Worm (Caenorhabditis elegans) whole organism, late embryonic: ENCODE measurements around the gene F35H12.5.

Experiments used
- C08G9.2 ChIP-seq: sonication (generic microtip); optimal IDR thresholded peaks from 2 replicates; lab custom pipeline; 2016; ENCODE audit warnings: mild to moderate bottlenecking, missing genetic modification characterization, moderate library complexity, missing compliant biosample characterization
- C38D4.7 ChIP-seq: fragments of 200-800 bp; sonication (Bioruptor generic); optimal IDR thresholded peaks from 2 replicates; lab custom pipeline; 2018; ENCODE audit warnings: mild to moderate bottlenecking, missing genetic modification characterization, moderate library complexity, missing compliant biosample characterization
- K02D7.2 ChIP-seq: sonication (generic microtip); optimal IDR thresholded peaks from 2 replicates; lab custom pipeline; 2017; ENCODE audit warnings: mild to moderate bottlenecking, missing genetic modification characterization, missing compliant biosample characterization
- K09A11.1 ChIP-seq: sonication (generic microtip); optimal IDR thresholded peaks from 2 replicates; lab custom pipeline; 2017; ENCODE audit warnings: antibody characterized with exemption, mild to moderate bottlenecking, missing genetic modification characterization, missing compliant biosample characterization; ENCODE audit not compliant: insufficient read depth
- T23F11.4 ChIP-seq: fragments of 200-800 bp; sonication (Bioruptor generic); optimal IDR thresholded peaks from 2 replicates; lab custom pipeline; 2018; ENCODE audit warnings: mild to moderate bottlenecking, missing genetic modification characterization, missing compliant biosample characterization
- Y22D7AL.16 ChIP-seq: sonication (generic microtip); optimal IDR thresholded peaks from 2 replicates; lab custom pipeline; 2016; ENCODE audit warnings: missing genetic modification characterization, missing compliant biosample characterization
- ama-1 ChIP-seq: fragments of 150-350 bp; optimal IDR thresholded peaks from 2 replicates; lab custom pipeline; 2014
- ceh-14 ChIP-seq: sonication (generic microtip); optimal IDR thresholded peaks from 2 replicates; lab custom pipeline; 2016; ENCODE audit warnings: missing genotype, missing genetic modification characterization, missing compliant biosample characterization
- ceh-18 ChIP-seq: sonication (generic microtip); optimal IDR thresholded peaks from 2 replicates; lab custom pipeline; 2016; ENCODE audit warnings: missing genetic modification characterization, missing compliant biosample characterization
- ceh-19 ChIP-seq: fragments of 200-800 bp; sonication (Bioruptor generic); optimal IDR thresholded peaks from 2 replicates; lab custom pipeline; 2018; ENCODE audit warnings: mild to moderate bottlenecking, missing genetic modification characterization, missing compliant biosample characterization
- ceh-2 ChIP-seq: sonication (generic microtip); optimal IDR thresholded peaks from 2 replicates; lab custom pipeline; 2016; ENCODE audit warnings: missing genotype, missing genetic modification characterization, missing compliant biosample characterization
- ceh-22 ChIP-seq: sonication (generic microtip); optimal IDR thresholded peaks from 2 replicates; lab custom pipeline; 2017; ENCODE audit warnings: missing biosample characterization, missing genetic modification characterization
- ceh-24 ChIP-seq: sonication (generic microtip); optimal IDR thresholded peaks from 2 replicates; lab custom pipeline; 2016; ENCODE audit warnings: mild to moderate bottlenecking, missing genetic modification characterization, missing compliant biosample characterization
- ceh-31 ChIP-seq: sonication (generic microtip); optimal IDR thresholded peaks from 2 replicates; lab custom pipeline; 2016; ENCODE audit warnings: missing genetic modification characterization, missing compliant biosample characterization
- ceh-34 ChIP-seq: sonication (generic microtip); optimal IDR thresholded peaks from 2 replicates; lab custom pipeline; 2016; ENCODE audit warnings: mild to moderate bottlenecking, missing genetic modification characterization, missing compliant biosample characterization
- ceh-45 ChIP-seq: fragments of 200-800 bp; sonication (Bioruptor generic); IDR thresholded peaks from 2 replicates; pipeline ENCODE4 v1.3.6; 2022; ENCODE audit warnings: missing genetic modification reagents, missing genetic modification characterization, missing compliant biosample characterization
- ceh-48 ChIP-seq: sonication (generic microtip); optimal IDR thresholded peaks from 2 replicates; lab custom pipeline; 2016; ENCODE audit warnings: missing genetic modification characterization, inconsistent platforms, missing compliant biosample characterization
- ceh-6 ChIP-seq: fragments of 200-800 bp; sonication (Bioruptor generic); optimal IDR thresholded peaks from 2 replicates; lab custom pipeline; 2018; ENCODE audit warnings: mild to moderate bottlenecking, missing genetic modification characterization, missing compliant biosample characterization
- ceh-9 ChIP-seq: sonication (generic microtip); optimal IDR thresholded peaks from 2 replicates; lab custom pipeline; 2016; ENCODE audit warnings: mild to moderate bottlenecking, missing genetic modification characterization, inconsistent platforms, missing compliant biosample characterization
- elt-2 ChIP-seq: sonication (generic microtip); optimal IDR thresholded peaks from 2 replicates; lab custom pipeline; 2016; ENCODE audit warnings: missing genetic modification reagents, missing genetic modification characterization, missing compliant biosample characterization
- elt-4 ChIP-seq: sonication (generic microtip); optimal IDR thresholded peaks from 2 replicates; lab custom pipeline; 2016; ENCODE audit warnings: missing genetic modification characterization, missing compliant biosample characterization
- fkh-10 ChIP-seq: fragments of 150-350 bp; optimal IDR thresholded peaks from 2 replicates; lab custom pipeline; 2014; ENCODE audit warnings: missing biosample characterization, missing genetic modification reagents, missing genetic modification characterization
- fkh-6 ChIP-seq: sonication (generic microtip); optimal IDR thresholded peaks from 2 replicates; lab custom pipeline; 2016; ENCODE audit warnings: missing genetic modification characterization, missing compliant biosample characterization
- hlh-13 ChIP-seq: fragments of 200-800 bp; sonication (Bioruptor generic); optimal IDR thresholded peaks from 2 replicates; lab custom pipeline; 2018; ENCODE audit warnings: mild to moderate bottlenecking, missing genetic modification characterization, missing compliant biosample characterization
- hlh-30 ChIP-seq: sonication (generic microtip); optimal IDR thresholded peaks from 2 replicates; lab custom pipeline; 2017; ENCODE audit warnings: antibody characterized with exemption, missing genetic modification characterization, missing compliant biosample characterization; ENCODE audit not compliant: insufficient read depth
- hlh-6 ChIP-seq: sonication (generic microtip); optimal IDR thresholded peaks from 2 replicates; lab custom pipeline; 2016; ENCODE audit warnings: missing genotype, missing genetic modification characterization, missing compliant biosample characterization
- lim-6 ChIP-seq: sonication (generic microtip); optimal IDR thresholded peaks from 2 replicates; lab custom pipeline; 2016; ENCODE audit warnings: missing genetic modification characterization, missing compliant biosample characterization
- lin-11 ChIP-seq: fragments of 200-800 bp; sonication (Bioruptor generic); optimal IDR thresholded peaks from 2 replicates; lab custom pipeline; 2018; ENCODE audit warnings: mild to moderate bottlenecking, missing genetic modification characterization, missing compliant biosample characterization
- mec-3 ChIP-seq: sonication (generic microtip); optimal IDR thresholded peaks from 2 replicates; lab custom pipeline; 2016; ENCODE audit warnings: borderline replicate concordance, missing genetic modification characterization, missing compliant biosample characterization
- nfya-1 ChIP-seq: sonication (generic microtip); optimal IDR thresholded peaks from 2 replicates; lab custom pipeline; 2017; ENCODE audit warnings: missing genetic modification characterization, mild to moderate bottlenecking, missing compliant biosample characterization, antibody characterized with exemption, moderate library complexity
- nhr-11 ChIP-seq: fragments of 150-350 bp; optimal IDR thresholded peaks from 2 replicates; lab custom pipeline; 2014; ENCODE audit warnings: missing biosample characterization, missing genetic modification characterization
- nhr-232 ChIP-seq: sonication (generic microtip); optimal IDR thresholded peaks from 2 replicates; lab custom pipeline; 2016; ENCODE audit warnings: missing genetic modification characterization, missing compliant biosample characterization
- pag-3 ChIP-seq: sonication (generic microtip); optimal IDR thresholded peaks from 2 replicates; lab custom pipeline; 2016; ENCODE audit warnings: missing compliant biosample characterization, missing genetic modification characterization, borderline replicate concordance
- pax-1 ChIP-seq: fragments of 150-350 bp; optimal IDR thresholded peaks from 2 replicates; lab custom pipeline; 2014; ENCODE audit warnings: missing biosample characterization, missing genetic modification characterization
- pha-4 ChIP-seq: fragments of 150-350 bp; optimal IDR thresholded peaks from 2 replicates; lab custom pipeline; 2018; ENCODE audit warnings: missing biosample characterization, missing genetic modification reagents, missing genetic modification characterization
- ref-2 ChIP-seq: sonication (generic microtip); optimal IDR thresholded peaks from 2 replicates; lab custom pipeline; 2016; ENCODE audit warnings: missing genetic modification characterization, missing compliant biosample characterization
- syd-9 ChIP-seq: sonication (generic microtip); optimal IDR thresholded peaks from 2 replicates; lab custom pipeline; 2016; ENCODE audit warnings: mild to moderate bottlenecking, missing genetic modification characterization, moderate library complexity, missing compliant biosample characterization
- tbx-2 ChIP-seq: sonication (generic microtip); optimal IDR thresholded peaks from 2 replicates; lab custom pipeline; 2016; ENCODE audit warnings: missing genetic modification characterization, missing compliant biosample characterization
- tbx-7 ChIP-seq: sonication (generic microtip); optimal IDR thresholded peaks from 2 replicates; lab custom pipeline; 2016; ENCODE audit warnings: missing genotype, missing genetic modification characterization, missing compliant biosample characterization
- unc-3 ChIP-seq, 2 experiments: fragments of 200-800 bp in 1 of 2; sonication (Bioruptor generic) in 1 of 2; sonication (generic microtip) in 1 of 2; conservative IDR thresholded peaks in 1 of 2; optimal IDR thresholded peaks in 1 of 2; 2 replicates each; pipeline versions ENCODE4 v1.3.6 to Lab custom; 2016 to 2022; ENCODE audit warnings: missing compliant biosample characterization in 2 of 2, missing genetic modification characterization in 2 of 2, missing genetic modification reagents in 1 of 2
- unc-42 ChIP-seq: sonication (generic microtip); optimal IDR thresholded peaks from 2 replicates; lab custom pipeline; 2016; ENCODE audit warnings: missing genotype, missing genetic modification characterization, missing compliant biosample characterization
- ztf-16 ChIP-seq: sonication (generic microtip); optimal IDR thresholded peaks from 2 replicates; lab custom pipeline; 2017; ENCODE audit warnings: missing genetic modification characterization, missing compliant biosample characterization

F35H12.5 gene

ce11 chrX:949466-949865, 31.3 kb downstream of the F35H12.5 start (continued):
- TF ChIP-seq mec-3 = no peak
- TF ChIP-seq elt-2 = peak; percentile 35
- peak; percentile 57 for TF ChIP-seq hlh-6
- TF ChIP-seq unc-3 (GFP tag; conservative IDR thresholded peaks at IDR 0.05; lab: Robert Waterston, UW) = no peak
- peak; percentile 72 for TF ChIP-seq unc-3 (tag; optimal IDR thresholded peaks at IDR 0.05; lab: Kevin White, UChicago)
- TF ChIP-seq ceh-19 (GFP tag; lab: Kevin White, UChicago) = peak; percentile 79
- peak; percentile 96 for TF ChIP-seq ceh-18 (tag; lab: Kevin White, UChicago)
- TF ChIP-seq Y22D7AL.16 (tag; lab: Kevin White, UChicago) = peak; percentile 7
- TF ChIP-seq pha-4 (tag; lab: Kevin White, UChicago) = no peak
- TF ChIP-seq nhr-232 (tag; lab: Kevin White, UChicago) = peak; percentile 34
- TF ChIP-seq K09A11.1 = peak; percentile 32
- TF ChIP-seq fkh-6 = peak; percentile 27
- peak; percentile 39 for TF ChIP-seq T23F11.4 (GFP tag; lab: Kevin White, UChicago)
- no peak for TF ChIP-seq elt-4 (tag; lab: Kevin White, UChicago)
- TF ChIP-seq pag-3 = peak; percentile 81
- TF ChIP-seq C38D4.7 (GFP tag; lab: Kevin White, UChicago) = no peak
- no peak for TF ChIP-seq K02D7.2 (tag; lab: Kevin White, UChicago)
- peak; percentile 53 for TF ChIP-seq lim-6 (tag; lab: Kevin White, UChicago)
- TF ChIP-seq ref-2 (tag; lab: Kevin White, UChicago) = peak; percentile 94
- no peak for TF ChIP-seq ceh-45 (GFP tag; lab: Robert Waterston, UW)
- TF ChIP-seq ceh-2 (tag; lab: Kevin White, UChicago) = peak; percentile 83
- TF ChIP-seq fkh-10 (GFP tag; lab: Kevin White, UChicago) = peak; percentile 90
- TF ChIP-seq hlh-30 (tag; lab: Kevin White, UChicago) = peak; percentile 79
- TF ChIP-seq ceh-31 (tag; lab: Kevin White, UChicago) = peak; percentile 97
- TF ChIP-seq C08G9.2 (tag; lab: Kevin White, UChicago) = peak; percentile 66
- TF ChIP-seq syd-9 (tag; lab: Kevin White, UChicago) = peak; percentile 80
- no peak for TF ChIP-seq hlh-13 (GFP tag; lab: Kevin White, UChicago)
- peak; percentile 15 for TF ChIP-seq lin-11 (tag; lab: Kevin White, UChicago)
- TF ChIP-seq ceh-6 (GFP tag; lab: Kevin White, UChicago) = peak; percentile 55
- TF ChIP-seq ceh-22 (tag; lab: Kevin White, UChicago) = peak; percentile 28
- TF ChIP-seq nhr-11 = no peak
- peak; percentile 79 for TF ChIP-seq ceh-14 (tag; lab: Kevin White, UChicago)

ce11 chrX:950482-950881, 32.3 kb downstream of the F35H12.5 start, which contains the start of gene arr-1:
TSS of gene arr-1 (plus strand) at chrX:950782.
- TF ChIP-seq ceh-9 (tag; lab: Kevin White, UChicago) (no peak), ama-1 (no peak), pax-1 (tag; lab: Kevin White, UChicago) (no peak), ceh-34 (no peak), ceh-19 (GFP tag; lab: Kevin White, UChicago) (no peak), K02D7.2 (tag; lab: Kevin White, UChicago) (no peak)

- TF ChIP-seq unc-42 (peak; percentile 75), ceh-31 (tag; lab: Kevin White, UChicago) (peak; percentile 70), ceh-34 (peak; percentile 43), fkh-10 (GFP tag; lab: Kevin White, UChicago) (peak; percentile 12), tbx-2 (tag; lab: Kevin White, UChicago) (peak; percentile 10), ceh-24 (tag; lab: Kevin White, UChicago) (no peak), ceh-48 (tag; lab: Kevin White, UChicago) (peak; percentile 41), tbx-7 (tag; lab: Kevin White, UChicago) (no peak), ceh-18 (tag; lab: Kevin White, UChicago) (no peak), ceh-6 (GFP tag; lab: Kevin White, UChicago) (no peak), ztf-16 (no peak), nfya-1 (tag; lab: Kevin White, UChicago) (peak; percentile 42), pha-4 (tag; lab: Kevin White, UChicago) (no peak)
These were observed 34.4 kb downstream of the F35H12.5 start for ce11 chrX:952557-953083.
